Worm (Caenorhabditis elegans) whole organism, L3 larva: Measurements from ENCODE around the gene C41G6.12.
A peak's percentile ranks its signal among the peaks of the same experiment; 100 is the strongest.
"Not testable (repeated sequence)": the region's sequence is repeated elsewhere in the genome, so short reads cannot be mapped to it uniquely, and the experiment has no call there.

Experiments used
- R02D3.7 ChIP-seq: fragments of 150-350 bp; optimal IDR thresholded peaks from 2 replicates; lab custom pipeline; 2014; ENCODE audit warnings: missing biosample characterization, missing genetic modification characterization
- ZK546.5 ChIP-seq: sonication (generic microtip); optimal IDR thresholded peaks from 2 replicates; lab custom pipeline; 2017; ENCODE audit warnings: missing biosample characterization, missing genetic modification characterization
- ama-1 ChIP-seq: fragments of 150-350 bp; optimal IDR thresholded peaks from 2 replicates; lab custom pipeline; 2018
- ceh-28 ChIP-seq: fragments of 150-350 bp; optimal IDR thresholded peaks from 2 replicates; lab custom pipeline; 2014; ENCODE audit warnings: missing biosample characterization, missing genetic modification reagents, missing genetic modification characterization
- ceh-82 ChIP-seq: fragments of 150-350 bp; optimal IDR thresholded peaks from 2 replicates; lab custom pipeline; 2014; ENCODE audit warnings: missing biosample characterization, missing genetic modification characterization
- egl-27 ChIP-seq: sonication (generic microtip); optimal IDR thresholded peaks from 4 replicates; lab custom pipeline; 2017; ENCODE audit warnings: missing biosample characterization, missing genetic modification reagents, missing genetic modification characterization
- elt-2 ChIP-seq: sonication (generic microtip); optimal IDR thresholded peaks from 2 replicates; lab custom pipeline; 2016; ENCODE audit warnings: missing genetic modification reagents, mild to moderate bottlenecking, missing genetic modification characterization, missing compliant biosample characterization
- eor-1 ChIP-seq, 2 experiments: fragments of 150-350 bp; optimal IDR thresholded peaks; 2 replicates each; lab custom pipeline; 2014 to 2018; ENCODE audit warnings: missing biosample characterization in 2 of 2, missing genetic modification characterization in 2 of 2
- fkh-10 ChIP-seq: sonication (generic microtip); optimal IDR thresholded peaks from 2 replicates; lab custom pipeline; 2017; ENCODE audit warnings: missing biosample characterization, missing genetic modification reagents, missing genetic modification characterization
- fkh-2 ChIP-seq: fragments of 150-350 bp; optimal IDR thresholded peaks from 2 replicates; lab custom pipeline; 2014; ENCODE audit warnings: missing biosample characterization, missing genetic modification reagents, missing genetic modification characterization
- hmg-11 ChIP-seq: sonication (generic microtip); optimal IDR thresholded peaks from 2 replicates; lab custom pipeline; 2016; ENCODE audit warnings: missing genetic modification characterization, missing compliant biosample characterization
- jun-1 ChIP-seq: fragments of 150-350 bp; optimal IDR thresholded peaks from 2 replicates; lab custom pipeline; 2014; ENCODE audit warnings: missing biosample characterization, missing genetic modification reagents, missing genetic modification characterization
- lin-15B ChIP-seq: fragments of 150-350 bp; optimal IDR thresholded peaks from 2 replicates; lab custom pipeline; 2014; ENCODE audit warnings: missing biosample characterization, missing genetic modification characterization
- lsy-12 ChIP-seq: sonication (generic microtip); optimal IDR thresholded peaks from 2 replicates; lab custom pipeline; 2016; ENCODE audit warnings: mild to moderate bottlenecking, missing genetic modification characterization, missing compliant biosample characterization
- mdl-1 ChIP-seq: fragments of 150-350 bp; optimal IDR thresholded peaks from 2 replicates; lab custom pipeline; 2014; ENCODE audit warnings: missing biosample characterization, missing genetic modification characterization
- mml-1 ChIP-seq: fragments of 150-350 bp; sonication (generic microtip); optimal IDR thresholded peaks from 3 replicates; lab custom pipeline; 2014; ENCODE audit warnings: missing biosample characterization, missing genetic modification characterization
- nhr-11 ChIP-seq: fragments of 150-350 bp; optimal IDR thresholded peaks from 2 replicates; lab custom pipeline; 2014; ENCODE audit warnings: missing biosample characterization, missing genetic modification characterization
- nhr-12 ChIP-seq: fragments of 150-350 bp; optimal IDR thresholded peaks from 2 replicates; lab custom pipeline; 2014; ENCODE audit warnings: missing biosample characterization, missing genetic modification characterization
- nhr-23 ChIP-seq: fragments of 150-350 bp; optimal IDR thresholded peaks from 2 replicates; lab custom pipeline; 2014; ENCODE audit warnings: missing biosample characterization, missing genetic modification reagents, missing genetic modification characterization
- nhr-237 ChIP-seq: fragments of 150-350 bp; optimal IDR thresholded peaks from 2 replicates; lab custom pipeline; 2014; ENCODE audit warnings: missing biosample characterization, missing genetic modification characterization
- nhr-25 ChIP-seq: sonication (generic microtip); optimal IDR thresholded peaks from 2 replicates; lab custom pipeline; 2017; ENCODE audit warnings: missing biosample characterization, missing genetic modification characterization
- nhr-28 ChIP-seq: fragments of 150-350 bp; optimal IDR thresholded peaks from 2 replicates; lab custom pipeline; 2014; ENCODE audit warnings: missing biosample characterization, missing genetic modification characterization
- nhr-43 ChIP-seq: sonication (generic microtip); optimal IDR thresholded peaks from 2 replicates; lab custom pipeline; 2016; ENCODE audit warnings: mild to moderate bottlenecking, missing genetic modification characterization, missing compliant biosample characterization; ENCODE audit not compliant: poor library complexity, severe bottlenecking
- nhr-67 ChIP-seq: fragments of 150-350 bp; optimal IDR thresholded peaks from 2 replicates; lab custom pipeline; 2014; ENCODE audit warnings: missing biosample characterization, missing genetic modification characterization
- nhr-77 ChIP-seq: fragments of 150-350 bp; optimal IDR thresholded peaks from 2 replicates; lab custom pipeline; 2014; ENCODE audit warnings: missing biosample characterization, missing genetic modification characterization
- pha-4 ChIP-seq: fragments of 150-350 bp; optimal IDR thresholded peaks from 2 replicates; lab custom pipeline; 2014; ENCODE audit warnings: missing biosample characterization, missing genetic modification reagents, missing genetic modification characterization
- pqm-1 ChIP-seq: fragments of 150-350 bp; optimal IDR thresholded peaks from 2 replicates; lab custom pipeline; 2017; ENCODE audit warnings: missing biosample characterization, missing genetic modification characterization, inconsistent platforms
- sea-2 ChIP-seq: fragments of 150-350 bp; sonication (generic microtip); optimal IDR thresholded peaks from 4 replicates; lab custom pipeline; 2014; ENCODE audit warnings: missing biosample characterization, missing genetic modification reagents, missing genetic modification characterization
- skn-1 ChIP-seq: fragments of 150-350 bp; optimal IDR thresholded peaks from 2 replicates; lab custom pipeline; 2014; ENCODE audit warnings: missing biosample characterization, missing genetic modification characterization
- snpc-4 ChIP-seq: fragments of 150-350 bp; optimal IDR thresholded peaks from 2 replicates; lab custom pipeline; 2014; ENCODE audit warnings: missing biosample characterization, missing genetic modification characterization
- tbx-2 ChIP-seq: sonication (generic microtip); optimal IDR thresholded peaks from 2 replicates; lab custom pipeline; 2016; ENCODE audit warnings: mild to moderate bottlenecking, missing genetic modification characterization, missing compliant biosample characterization
- unc-39 ChIP-seq: sonication (generic microtip); optimal IDR thresholded peaks from 4 replicates; lab custom pipeline; 2017; ENCODE audit warnings: missing biosample characterization, missing genetic modification characterization
- zag-1 ChIP-seq: fragments of 150-350 bp; optimal IDR thresholded peaks from 2 replicates; lab custom pipeline; 2014; ENCODE audit warnings: missing biosample characterization, missing genetic modification characterization
- ztf-11 ChIP-seq: fragments of 150-350 bp; optimal IDR thresholded peaks from 2 replicates; lab custom pipeline; 2014; ENCODE audit warnings: missing biosample characterization, missing genetic modification characterization
- ztf-4 ChIP-seq: fragments of 150-350 bp; optimal IDR thresholded peaks from 2 replicates; lab custom pipeline; 2014; ENCODE audit warnings: missing biosample characterization, missing genetic modification characterization

C41G6.12 gene

DNA sequence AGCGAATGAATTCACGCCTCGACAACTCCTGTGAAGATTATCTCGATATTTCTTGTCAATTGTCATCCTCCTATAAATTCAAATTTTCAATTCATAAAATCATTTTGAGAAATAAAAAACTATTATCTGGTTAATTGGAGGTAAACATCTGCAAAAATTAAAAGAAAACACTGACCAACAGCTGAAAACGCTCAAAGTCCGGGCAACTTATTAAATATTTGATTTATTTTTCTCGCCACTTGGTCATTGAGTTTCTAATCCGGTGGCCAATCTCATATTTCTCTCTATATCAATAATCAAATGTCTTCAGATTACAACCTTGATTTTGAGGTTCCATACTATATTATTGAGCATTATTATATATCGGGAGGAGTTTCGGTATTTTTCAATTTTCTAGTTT, 4.3 kb upstream of the C41G6.12 start, which contains the start of gene sri-24:
Gene sri-24 (plus strand): TSS at position 301 of the 400 bp plus-strand sequence.
- not testable (repeated sequence) for TF ChIP-seq ceh-28 (tag; lab: Kevin White, UChicago); jun-1 (tag; lab: Kevin White, UChicago); sea-2 (GFP tag; lab: Kevin White, UChicago)

DNA sequence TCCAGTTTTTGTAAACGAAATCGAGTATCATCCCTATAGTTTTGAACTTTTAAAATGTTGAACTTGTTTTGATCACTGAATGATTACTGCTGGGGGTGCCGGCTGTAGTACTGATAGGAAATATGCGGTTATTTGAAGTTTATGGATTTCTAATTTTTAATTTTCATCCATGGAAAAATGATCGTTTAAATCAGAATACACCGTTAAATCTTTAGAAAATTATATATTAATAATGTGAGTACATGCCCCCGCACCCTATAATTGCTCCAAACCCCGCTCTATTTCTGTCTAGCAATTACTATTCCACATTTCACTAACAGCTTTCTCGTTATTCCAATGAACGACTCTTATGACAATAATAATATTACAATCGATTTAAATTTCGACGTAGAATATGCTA, 7.8 kb downstream of the C41G6.12 start, which contains the start of gene Y75B12B.10:
Gene Y75B12B.10 (plus strand): TSS at position 301 of the 400 bp plus-strand sequence.
- no peak for TF ChIP-seq unc-39 (tag; lab: Kevin White, UChicago)
- no peak for TF ChIP-seq ceh-82 (tag; lab: Kevin White, UChicago)
- no peak for TF ChIP-seq mml-1 (tag; lab: Kevin White, UChicago)
- TF ChIP-seq fkh-10 (GFP tag; lab: Kevin White, UChicago) = no peak
- TF ChIP-seq nhr-237 = no peak
- TF ChIP-seq jun-1 (tag; lab: Kevin White, UChicago) = no peak
- TF ChIP-seq nhr-67 (tag; lab: Kevin White, UChicago) = no peak
- no peak for TF ChIP-seq ama-1
- no peak for TF ChIP-seq nhr-43 (tag; lab: Kevin White, UChicago)
- no peak for TF ChIP-seq R02D3.7 (tag; lab: Kevin White, UChicago)
- TF ChIP-seq pqm-1 (tag; lab: Kevin White, UChicago) = no peak
- TF ChIP-seq nhr-28 (tag; lab: Kevin White, UChicago) = no peak

DNA sequence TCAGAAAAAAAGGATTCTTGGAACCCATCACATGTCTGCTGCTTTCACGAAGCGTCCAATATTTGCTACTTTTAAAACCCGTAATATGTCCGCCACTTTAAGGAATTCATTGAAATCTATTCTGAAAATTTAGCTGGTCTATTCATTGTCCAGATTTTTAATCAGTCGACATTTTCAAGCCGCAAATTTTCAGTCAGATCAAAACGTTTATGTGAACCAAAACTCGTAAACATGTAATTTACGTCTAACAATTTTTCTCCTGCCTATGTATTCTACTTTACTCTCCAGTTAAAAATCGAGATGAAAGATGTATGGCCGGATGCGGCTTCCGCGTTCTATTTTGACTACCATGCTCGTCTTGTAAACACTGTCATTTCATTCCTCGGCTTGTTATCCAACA, 9.6 kb downstream of the C41G6.12 start, which contains the start of gene srw-1:
Gene srw-1 (plus strand): TSS at position 301 of the 400 bp plus-strand sequence.
- no peak for TF ChIP-seq nhr-77 (tag; lab: Kevin White, UChicago)
- no peak for TF ChIP-seq fkh-2 (tag; lab: Kevin White, UChicago)
- peak; percentile 1 for TF ChIP-seq elt-2 (tag; lab: Kevin White, UChicago)
- no peak for TF ChIP-seq nhr-12 (tag; lab: Kevin White, UChicago)
- no peak for TF ChIP-seq nhr-237
- TF ChIP-seq, all 47 proteins: peak for 1

DNA sequence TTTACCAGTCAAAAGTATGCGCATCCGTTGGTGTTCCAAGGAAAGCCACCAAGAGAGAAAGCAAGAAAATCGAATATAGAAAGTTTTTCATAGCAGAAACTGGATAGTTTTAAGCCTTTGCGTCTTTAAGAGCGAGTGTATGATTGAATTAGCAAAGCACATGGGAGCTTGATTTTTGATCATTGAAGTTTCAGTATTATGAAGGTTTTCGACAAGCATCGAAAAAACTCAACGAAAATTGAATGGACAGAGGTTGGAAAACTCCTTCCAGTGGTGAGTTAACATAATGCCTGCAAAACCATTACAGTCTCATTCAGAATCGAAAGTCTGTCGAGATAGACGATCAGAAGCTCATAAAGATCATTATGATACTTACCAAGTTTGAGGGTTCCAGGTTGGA, 13.7 kb downstream of the C41G6.12 start, which contains the start of gene Y75B12B.13:
Gene Y75B12B.13 (minus strand): TSS at position 101 of the 400 bp plus-strand sequence.
- TF ChIP-seq nhr-67 (tag; lab: Kevin White, UChicago) = no peak
- no peak for TF ChIP-seq nhr-25
- TF ChIP-seq lsy-12 (tag; lab: Kevin White, UChicago) = no peak
- TF ChIP-seq zag-1 (tag; lab: Kevin White, UChicago) = no peak
- TF ChIP-seq nhr-23 = no peak
- no peak for TF ChIP-seq snpc-4 (tag; lab: Kevin White, UChicago)
- TF ChIP-seq, all 47 proteins: peak for 0

DNA sequence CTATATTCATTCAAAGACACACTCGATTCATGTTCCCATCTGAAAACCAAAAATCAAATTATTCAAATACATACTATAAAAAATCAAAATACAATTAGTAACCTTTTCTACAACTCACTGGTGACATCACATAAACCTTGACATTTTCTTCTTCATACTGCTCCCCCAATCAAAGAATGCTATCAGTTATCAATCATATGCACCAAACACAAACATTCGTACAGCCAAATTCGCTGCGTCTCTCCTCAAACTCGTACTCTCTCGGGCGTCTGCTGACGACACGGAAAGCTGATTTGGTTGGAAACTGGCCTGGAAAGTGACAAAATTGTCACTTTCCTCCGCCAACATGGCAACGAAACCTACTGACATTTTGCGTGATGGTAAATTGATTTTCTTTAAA, 15.2 kb downstream of the C41G6.12 start, which contains the start of gene plc-2:
Gene plc-2 (plus strand): TSS at position 196 of the 400 bp plus-strand sequence.
- TF ChIP-seq nhr-67 (tag; lab: Kevin White, UChicago) = no peak
- no peak for TF ChIP-seq eor-1 (tag; optimal IDR thresholded peaks at IDR 0.05; lab: Kevin White, UChicago)
- TF ChIP-seq nhr-43 (tag; lab: Kevin White, UChicago) = no peak
- peak; percentile 78 for TF ChIP-seq pqm-1 (tag; lab: Kevin White, UChicago)
- no peak for TF ChIP-seq nhr-11 (tag; lab: Kevin White, UChicago)
- TF ChIP-seq nhr-23 = no peak
- TF ChIP-seq elt-2 (tag; lab: Kevin White, UChicago) = peak; percentile 82
- TF ChIP-seq ama-1 = no peak
- TF ChIP-seq fkh-10 (GFP tag; lab: Kevin White, UChicago) = no peak
- TF ChIP-seq jun-1 (tag; lab: Kevin White, UChicago) = peak; percentile 47
- TF ChIP-seq unc-39 (tag; lab: Kevin White, UChicago) = no peak
- TF ChIP-seq pha-4 = peak; percentile 44
- no peak for TF ChIP-seq skn-1 (tag; lab: Kevin White, UChicago)
- no peak for TF ChIP-seq ZK546.5
- TF ChIP-seq sea-2 (GFP tag; lab: Kevin White, UChicago) = no peak
- no peak for TF ChIP-seq mdl-1 (tag; lab: Kevin White, UChicago)
- TF ChIP-seq fkh-2 (tag; lab: Kevin White, UChicago) = no peak
- no peak for TF ChIP-seq lsy-12 (tag; lab: Kevin White, UChicago)
- TF ChIP-seq snpc-4 (tag; lab: Kevin White, UChicago) = no peak
- no peak for TF ChIP-seq nhr-12 (tag; lab: Kevin White, UChicago)

DNA sequence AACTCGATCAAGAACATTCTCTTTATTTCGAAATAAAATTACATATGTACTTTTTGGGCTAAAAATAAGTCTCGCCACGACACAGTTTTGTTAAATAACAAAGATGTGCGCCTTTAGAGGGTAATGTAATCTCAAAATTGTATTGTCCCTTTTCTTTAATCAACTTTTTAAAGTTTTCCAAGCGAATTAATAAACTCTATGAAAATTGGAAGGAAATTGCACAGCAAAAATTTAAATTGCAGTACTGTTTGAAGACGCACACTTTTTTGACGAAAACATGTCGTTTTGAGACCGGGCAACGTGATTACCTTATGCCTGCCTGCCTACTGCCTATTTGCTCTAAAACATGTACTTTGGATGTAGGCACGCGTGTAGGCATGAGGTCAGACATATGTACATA, 15.6 kb downstream of the C41G6.12 start:
- TF ChIP-seq tbx-2 (tag; lab: Kevin White, UChicago) = no peak
- no peak for TF ChIP-seq pha-4
- TF ChIP-seq hmg-11 (tag; lab: Kevin White, UChicago) = no peak
- TF ChIP-seq unc-39 (tag; lab: Kevin White, UChicago) = no peak
- no peak for TF ChIP-seq jun-1 (tag; lab: Kevin White, UChicago)
- TF ChIP-seq ztf-4 = no peak
- no peak for TF ChIP-seq egl-27 (tag; lab: Kevin White, UChicago)
- no peak for TF ChIP-seq lin-15B
- no peak for TF ChIP-seq ztf-11 (tag; lab: Kevin White, UChicago)
